Fruit fly (Drosophila melanogaster) whole organism, embryonic: Measurements from ENCODE around the gene CG5861.

Experiments used
- CG10543 ChIP-seq: fragments of 200-800 bp; sonication (Bioruptor generic); optimal IDR thresholded peaks from 3 replicates; lab custom pipeline; 2017; ENCODE audit warnings: missing biosample characterization, mild to moderate bottlenecking, missing genetic modification characterization, moderate library complexity
- CG12769 ChIP-seq: fragments of 200-800 bp; sonication (Bioruptor generic); optimal IDR thresholded peaks from 2 replicates; lab custom pipeline; 2019; ENCODE audit warnings: missing biosample characterization, mild to moderate bottlenecking, missing genetic modification characterization, moderate library complexity
- CG14014 ChIP-seq: fragments of 200-800 bp; sonication (Bioruptor generic); IDR thresholded peaks from 2 replicates; pipeline ENCODE4 v1.3.6; 2022; ENCODE audit warnings: missing biosample characterization, missing genetic modification characterization
- CG17829 ChIP-seq: fragments of 200-800 bp; optimal IDR thresholded peaks from 2 replicates; lab custom pipeline; 2019; ENCODE audit warnings: missing biosample characterization, mild to moderate bottlenecking, missing genetic modification characterization, moderate library complexity
- CG18011 ChIP-seq: fragments of 200-800 bp; sonication (Bioruptor generic); optimal IDR thresholded peaks from 2 replicates; lab custom pipeline; 2017; ENCODE audit warnings: missing biosample characterization, missing genetic modification characterization, mild to moderate bottlenecking, moderate library complexity, missing genotype
- CG18599 ChIP-seq: fragments of 200-800 bp; sonication (Bioruptor generic); optimal IDR thresholded peaks from 3 replicates; lab custom pipeline; 2017; ENCODE audit warnings: missing biosample characterization, missing genetic modification characterization, mild to moderate bottlenecking, moderate library complexity, missing genetic modification reagents
- CG2875 ChIP-seq: fragments of 200-800 bp; sonication (Bioruptor generic); optimal IDR thresholded peaks from 2 replicates; lab custom pipeline; 2017; ENCODE audit warnings: missing biosample characterization, mild to moderate bottlenecking, missing genetic modification characterization, missing genetic modification reagents
- CG31388 ChIP-seq: fragments of 200-800 bp; sonication (Bioruptor generic); optimal IDR thresholded peaks from 2 replicates; lab custom pipeline; 2016; ENCODE audit warnings: missing biosample characterization, missing genetic modification characterization
- CG3407 ChIP-seq: fragments of 200-800 bp; sonication (Bioruptor generic); optimal IDR thresholded peaks from 2 replicates; lab custom pipeline; 2018; ENCODE audit warnings: missing biosample characterization, mild to moderate bottlenecking, missing genetic modification characterization
- CG3726 ChIP-seq: fragments of 200-800 bp; sonication (Bioruptor generic); IDR thresholded peaks from 3 replicates; pipeline ENCODE4, ENCODE4 v1.3.6; 2022; ENCODE audit warnings: missing biosample characterization, missing genetic modification characterization
- CG4424 ChIP-seq: fragments of 200-800 bp; sonication (Bioruptor generic); optimal IDR thresholded peaks from 3 replicates; lab custom pipeline; 2016; ENCODE audit warnings: missing biosample characterization, missing genetic modification characterization
- CG4707 ChIP-seq: fragments of 200-800 bp; sonication (Bioruptor generic); optimal IDR thresholded peaks from 2 replicates; lab custom pipeline; 2018; ENCODE audit warnings: missing biosample characterization, mild to moderate bottlenecking, missing genetic modification characterization, moderate library complexity
- CG5245 ChIP-seq: fragments of 200-800 bp; sonication (Bioruptor generic); optimal IDR thresholded peaks from 3 replicates; lab custom pipeline; 2016; ENCODE audit warnings: missing biosample characterization, missing genetic modification characterization
- CG6765 ChIP-seq: fragments of 200-800 bp; sonication (Bioruptor generic); optimal IDR thresholded peaks from 3 replicates; lab custom pipeline; 2017; ENCODE audit warnings: missing biosample characterization, mild to moderate bottlenecking, missing genetic modification characterization
- CG6791 ChIP-seq: fragments of 200-800 bp; sonication (Bioruptor generic); IDR thresholded peaks from 3 replicates; pipeline ENCODE4 v1.3.6; 2022; ENCODE audit warnings: missing biosample characterization, missing genetic modification characterization; ENCODE audit not compliant: partially characterized antibody
- CG7556 ChIP-seq: fragments of 200-800 bp; sonication (Bioruptor generic); optimal IDR thresholded peaks from 2 replicates; lab custom pipeline; 2017; ENCODE audit warnings: missing biosample characterization, mild to moderate bottlenecking, missing genetic modification characterization
- CG7786 ChIP-seq: fragments of 200-800 bp; sonication (Bioruptor generic); optimal IDR thresholded peaks from 2 replicates; lab custom pipeline; 2016; ENCODE audit warnings: missing biosample characterization, missing genetic modification characterization
- CG8359 ChIP-seq: fragments of 200-800 bp; sonication (Bioruptor generic); optimal IDR thresholded peaks from 2 replicates; lab custom pipeline; 2017; ENCODE audit warnings: missing biosample characterization, mild to moderate bottlenecking, missing genetic modification characterization, borderline replicate concordance
- CG9215 ChIP-seq: fragments of 200-800 bp; sonication (Bioruptor generic); IDR thresholded peaks from 2 replicates; pipeline ENCODE4 v1.3.6; 2022; ENCODE audit warnings: missing biosample characterization, missing genetic modification characterization
- CG9797 ChIP-seq: fragments of 200-800 bp; sonication (Bioruptor generic); optimal IDR thresholded peaks from 3 replicates; lab custom pipeline; 2018; ENCODE audit warnings: missing biosample characterization, mild to moderate bottlenecking, missing genetic modification characterization
- CG9817 ChIP-seq: fragments of 200-800 bp; sonication (Bioruptor generic); optimal IDR thresholded peaks from 2 replicates; lab custom pipeline; 2018; ENCODE audit warnings: missing biosample characterization, mild to moderate bottlenecking, missing genetic modification characterization, moderate library complexity
- CG9932 ChIP-seq: fragments of 200-800 bp; sonication (Bioruptor generic); IDR thresholded peaks from 2 replicates; pipeline ENCODE4 v1.3.6; 2022; ENCODE audit warnings: missing biosample characterization, missing genetic modification characterization
- CrebB ChIP-seq: fragments of 200-800 bp; sonication (Bioruptor generic); optimal IDR thresholded peaks from 3 replicates; lab custom pipeline; 2018; ENCODE audit warnings: missing biosample characterization, mild to moderate bottlenecking, missing genetic modification characterization
- E2f1 ChIP-seq: fragments of 200-800 bp; sonication (Bioruptor generic); IDR thresholded peaks from 2 replicates; pipeline ENCODE4 v1.3.6; 2022; ENCODE audit warnings: missing biosample characterization, missing genetic modification characterization
- Fer1 ChIP-seq: fragments of 200-800 bp; sonication (Bioruptor generic); optimal IDR thresholded peaks from 2 replicates; lab custom pipeline; 2017; ENCODE audit warnings: missing biosample characterization, mild to moderate bottlenecking, missing genetic modification characterization
- HLHmδ ChIP-seq: fragments of 200-800 bp; sonication (Bioruptor generic); optimal IDR thresholded peaks from 2 replicates; lab custom pipeline; 2018; ENCODE audit warnings: missing biosample characterization, mild to moderate bottlenecking, missing genetic modification characterization, moderate library complexity
- MBD-R2 ChIP-seq: fragments of 200-800 bp; sonication (Bioruptor generic); IDR thresholded peaks from 2 replicates; pipeline ENCODE4 v1.3.6; 2022; ENCODE audit warnings: missing biosample characterization, missing genetic modification characterization
- Opbp ChIP-seq: fragments of 200-800 bp; sonication (Bioruptor generic); IDR thresholded peaks from 3 replicates; pipeline ENCODE4 v1.3.6; 2022; ENCODE audit warnings: missing biosample characterization, missing genetic modification characterization; ENCODE audit not compliant: partially characterized antibody
- TFAM ChIP-seq: fragments of 200-800 bp; sonication (Bioruptor generic); optimal IDR thresholded peaks from 2 replicates; lab custom pipeline; 2017; ENCODE audit warnings: missing biosample characterization, missing genetic modification characterization, inconsistent platforms
- Trl ChIP-seq, 3 experiments: fragments of >200 bp in 2 of 3; fragments of 200-800 bp in 1 of 3; sonication (Bioruptor generic) in 1 of 3; optimal IDR thresholded peaks; 2 replicates in 1 of 3; 3 replicates in 2 of 3; lab custom pipeline; 2016 to 2017; ENCODE audit warnings: missing biosample characterization in 1 of 3, missing genetic modification characterization in 1 of 3
- Vsx1 ChIP-seq: fragments of 200-800 bp; sonication (Bioruptor generic); optimal IDR thresholded peaks from 2 replicates; lab custom pipeline; 2017; ENCODE audit warnings: missing biosample characterization, mild to moderate bottlenecking, missing genetic modification characterization, missing genetic modification reagents
- ab ChIP-seq: fragments of 200-800 bp; sonication (Bioruptor generic); optimal IDR thresholded peaks from 2 replicates; lab custom pipeline; 2016; ENCODE audit warnings: missing biosample characterization, missing genetic modification characterization
- ac ChIP-seq: fragments of 200-800 bp; sonication (Bioruptor generic); optimal IDR thresholded peaks from 3 replicates; lab custom pipeline; 2017; ENCODE audit warnings: missing biosample characterization, mild to moderate bottlenecking, missing genetic modification characterization
- ewg ChIP-seq: fragments of 200-800 bp; sonication (Bioruptor generic); optimal IDR thresholded peaks from 3 replicates; lab custom pipeline; 2017; ENCODE audit warnings: mild to moderate bottlenecking, missing biosample characterization, missing genetic modification reagents, missing genetic modification characterization
- h ChIP-seq: fragments of >200 bp; optimal IDR thresholded peaks from 2 replicates; lab custom pipeline; 2017
- ind ChIP-seq: fragments of 200-800 bp; sonication (Bioruptor generic); optimal IDR thresholded peaks from 3 replicates; lab custom pipeline; 2016; ENCODE audit warnings: missing biosample characterization, missing genetic modification characterization
- kay ChIP-seq: fragments of 200-800 bp; sonication (Bioruptor generic); optimal IDR thresholded peaks from 2 replicates; lab custom pipeline; 2016; ENCODE audit warnings: missing biosample characterization, missing genetic modification characterization
- lbe ChIP-seq: fragments of 200-800 bp; sonication (Bioruptor generic); optimal IDR thresholded peaks from 2 replicates; lab custom pipeline; 2016; ENCODE audit warnings: missing biosample characterization, mild to moderate bottlenecking, missing genetic modification characterization
- lola ChIP-seq, 3 experiments: fragments of >200 bp in 2 of 3; fragments of 200-800 bp in 1 of 3; sonication (Bioruptor generic) in 1 of 3; optimal IDR thresholded peaks; 2 replicates each; lab custom pipeline; 2017 to 2019; ENCODE audit warnings: missing biosample characterization in 3 of 3, missing genetic modification characterization in 3 of 3, mild to moderate bottlenecking in 1 of 3, moderate library complexity in 1 of 3
- odd ChIP-seq: fragments of 200-800 bp; sonication (Bioruptor generic); optimal IDR thresholded peaks from 2 replicates; lab custom pipeline; 2017; ENCODE audit warnings: missing biosample characterization, mild to moderate bottlenecking, missing genetic modification characterization
- pb ChIP-seq: fragments of 200-800 bp; sonication (Bioruptor generic); optimal IDR thresholded peaks from 3 replicates; lab custom pipeline; 2016; ENCODE audit warnings: missing biosample characterization, missing genetic modification characterization
- pfk ChIP-seq: fragments of 200-800 bp; sonication (Bioruptor generic); optimal IDR thresholded peaks from 2 replicates; lab custom pipeline; 2018; ENCODE audit warnings: missing biosample characterization, mild to moderate bottlenecking, missing genetic modification characterization, moderate library complexity
- row ChIP-seq: fragments of 200-800 bp; sonication (Bioruptor generic); IDR thresholded peaks from 3 replicates; pipeline ENCODE4 v1.3.6; 2022; ENCODE audit warnings: missing biosample characterization, missing genetic modification characterization
- seq ChIP-seq: fragments of 200-800 bp; sonication (Bioruptor generic); IDR thresholded peaks from 2 replicates; pipeline ENCODE4 v1.3.6; 2022; ENCODE audit warnings: missing biosample characterization, missing genetic modification characterization
- sna ChIP-seq: fragments of 200-800 bp; sonication (Bioruptor generic); IDR thresholded peaks from 2 replicates; pipeline ENCODE4 v1.3.6; 2022; ENCODE audit warnings: missing biosample characterization, missing genetic modification characterization; ENCODE audit not compliant: partially characterized antibody
- trh ChIP-seq: fragments of 200-800 bp; sonication (Bioruptor generic); optimal IDR thresholded peaks from 2 replicates; lab custom pipeline; 2016; ENCODE audit warnings: missing biosample characterization, missing genetic modification characterization
- unpg ChIP-seq: fragments of 200-800 bp; sonication (Bioruptor generic); optimal IDR thresholded peaks from 3 replicates; lab custom pipeline; 2018; ENCODE audit warnings: missing biosample characterization, mild to moderate bottlenecking, missing genetic modification characterization, moderate library complexity

Gene CG5861

dm6 chr2L:16350742-16351568, 43.9 kb upstream of the CG5861 start (continued):
- no peak for TF ChIP-seq sna (GFP tag; lab: Robert Waterston, UW)
- TF ChIP-seq CG2875 (GFP tag; lab: Kevin White, UChicago) = peak; percentile 99
- TF ChIP-seq lola (GFP tag; optimal IDR thresholded peaks at IDR 0.05; lab: Kevin White, UChicago) = peak in 1 of 3 experiments; percentile 98
- peak; percentile 97 for TF ChIP-seq CG7786
- TF ChIP-seq Trl (optimal IDR thresholded peaks at IDR 0.05; lab: Kevin White, UChicago) = peak in 1 of 2 experiments; percentile 40
- TF ChIP-seq Trl (GFP tag; optimal IDR thresholded peaks at IDR 0.05; lab: Kevin White, UChicago) = peak; percentile 98
- TF ChIP-seq seq (GFP tag; lab: Robert Waterston, UW) = peak; percentile 99
- peak; percentile 99 for TF ChIP-seq E2f1 (GFP tag; lab: Robert Waterston, UW)
- TF ChIP-seq Fer1 (GFP tag; lab: Kevin White, UChicago) = peak; percentile 100
- no peak for TF ChIP-seq Opbp (GFP tag; lab: Robert Waterston, UW)
- TF ChIP-seq ind (GFP tag; lab: Kevin White, UChicago) = peak; percentile 99
- peak; percentile 97 for TF ChIP-seq ewg
- TF ChIP-seq lbe (GFP tag; lab: Kevin White, UChicago) = peak; percentile 97
- peak; percentile 99 for TF ChIP-seq CG10543 (GFP tag; lab: Kevin White, UChicago)
- TF ChIP-seq CG9932 (GFP tag; lab: Robert Waterston, UW) = peak; percentile 99
- peak; percentile 98 for TF ChIP-seq CG3726 (GFP tag; lab: Robert Waterston, UW)
- TF ChIP-seq CG14014 = peak; percentile 99
- peak; percentile 99 for TF ChIP-seq MBD-R2 (GFP tag; lab: Robert Waterston, UW)
- peak; percentile 100 for TF ChIP-seq CG12769 (tag; lab: Kevin White, UChicago)
- TF ChIP-seq TFAM (GFP tag; lab: Kevin White, UChicago) = peak; percentile 94
- peak; percentile 93 for TF ChIP-seq CG18011 (GFP tag; lab: Kevin White, UChicago)
- TF ChIP-seq ac = peak; percentile 96
- TF ChIP-seq pfk = peak; percentile 55
- TF ChIP-seq CG4707 (GFP tag; lab: Kevin White, UChicago) = peak; percentile 97
- TF ChIP-seq CrebB (tag; lab: Kevin White, UChicago) = peak; percentile 99
- peak; percentile 99 for TF ChIP-seq odd (GFP tag; lab: Kevin White, UChicago)
- TF ChIP-seq HLHmδ (GFP tag; lab: Kevin White, UChicago) = peak; percentile 1
- TF ChIP-seq Vsx1 = peak; percentile 98
- peak; percentile 98 for TF ChIP-seq kay (GFP tag; lab: Kevin White, UChicago)
- peak; percentile 98 for TF ChIP-seq CG3407 (GFP tag; lab: Kevin White, UChicago)
- TF ChIP-seq CG17829 (tag; lab: Kevin White, UChicago) = peak; percentile 99
- TF ChIP-seq CG6765 = peak; percentile 99
- TF ChIP-seq row (GFP tag; lab: Robert Waterston, UW) = peak; percentile 100
- TF ChIP-seq CG5245 (GFP tag; lab: Kevin White, UChicago) = peak; percentile 99
- TF ChIP-seq CG18599 = peak; percentile 100
- peak; percentile 99 for TF ChIP-seq CG9817 (tag; lab: Kevin White, UChicago)
- peak; percentile 98 for TF ChIP-seq CG9215
- peak; percentile 98 for TF ChIP-seq CG31388 (GFP tag; lab: Kevin White, UChicago)
- TF ChIP-seq CG8359 = peak; percentile 94
- peak; percentile 97 for TF ChIP-seq trh (GFP tag; lab: Kevin White, UChicago)
- TF ChIP-seq pb (GFP tag; lab: Kevin White, UChicago) = peak; percentile 95
- peak; percentile 99 for TF ChIP-seq unpg (GFP tag; lab: Kevin White, UChicago)
- peak; percentile 99 for TF ChIP-seq CG4424
- TF ChIP-seq h (lab: Kevin White, UChicago) = no peak
- peak; percentile 99 for TF ChIP-seq CG7556 (GFP tag; lab: Kevin White, UChicago)
- peak; percentile 99 for TF ChIP-seq ab (GFP tag; lab: Kevin White, UChicago)
- no peak for TF ChIP-seq CG6791 (GFP tag; lab: Robert Waterston, UW)
- TF ChIP-seq CG9797 = peak; percentile 65
